Worm (Caenorhabditis elegans) whole organism, dauer: ENCODE results near the gene F55G11.4.

Source experiments
- unc-62 ChIP-seq: sonication (generic microtip); optimal IDR thresholded peaks from 2 replicates; lab custom pipeline; 2017; ENCODE audit warnings: missing biosample characterization, missing genetic modification reagents, missing genetic modification characterization

Gene F55G11.4

ce11 chrIV:12977650-12978049 lies 4.2 kb downstream of the F55G11.4 start:
- no peak for TF ChIP-seq unc-62

- no peak for TF ChIP-seq unc-62
Observed at ce11 chrIV:12978307-12979036, 5.0 kb downstream of the F55G11.4 start, which contains the start of gene K10D11.2. Gene K10D11.2 (plus strand): TSS chrIV:12978986.

ce11 chrIV:12985961-12986360 lies 12.5 kb downstream of the F55G11.4 start, which contains the start of gene K10D11.3:
Gene K10D11.3 (minus strand): TSS chrIV:12986134.
- no peak for TF ChIP-seq unc-62

- no peak for TF ChIP-seq unc-62
Observed at ce11 chrIV:12989355-12989754, 15.9 kb downstream of the F55G11.4 start, which contains the start of gene K10D11.6. Gene K10D11.6 (minus strand): TSS chrIV:12989455.

ce11 chrIV:12990638-12991037 lies 17.2 kb downstream of the F55G11.4 start:
- TF ChIP-seq unc-62, result no peak

ce11 chrIV:12991629-12992028 lies 18.2 kb downstream of the F55G11.4 start, which contains the start of gene K10D11.5:
Gene K10D11.5 (minus strand): TSS chrIV:12991843.
- no peak for TF ChIP-seq unc-62

- no peak for TF ChIP-seq unc-62
Observed at ce11 chrIV:12994376-12994775, 21.0 kb downstream of the F55G11.4 start, which contains the start of gene K10D11.4. Gene K10D11.4 (minus strand): TSS chrIV:12994476.

- TF ChIP-seq unc-62, result no peak
Observed at ce11 chrIV:12995886-12996285, 22.5 kb downstream of the F55G11.4 start, which contains the start of gene K10D11.7. Gene K10D11.7 (minus strand): TSS chrIV:12995986.

ce11 chrIV:12997560-12997959 lies 24.1 kb downstream of the F55G11.4 start:
- TF ChIP-seq unc-62, result no peak

ce11 chrIV:12999087-12999486 lies 25.7 kb downstream of the F55G11.4 start:
- TF ChIP-seq unc-62, result no peak

- no peak for TF ChIP-seq unc-62
Observed at ce11 chrIV:13008405-13009208, 35.2 kb downstream of the F55G11.4 start, which contains the start of gene mbk-2. Gene mbk-2 (plus strand): TSS chrIV:13009158.

- no peak for TF ChIP-seq unc-62
Observed at ce11 chrIV:13009507-13009906, 36.1 kb downstream of the F55G11.4 start.

- no peak for TF ChIP-seq unc-62
Observed at ce11 chrIV:13013231-13013630, 39.8 kb downstream of the F55G11.4 start.

- no peak for TF ChIP-seq unc-62
Observed at ce11 chrIV:13013711-13014341, 40.4 kb downstream of the F55G11.4 start.

- TF ChIP-seq unc-62, result no peak
Observed at ce11 chrIV:13015801-13016404, 42.5 kb downstream of the F55G11.4 start.

ce11 chrIV:13016820-13017219 lies 43.4 kb downstream of the F55G11.4 start:
- TF ChIP-seq unc-62, result no peak
